Worm (Caenorhabditis elegans) whole organism, mixed stage, embryonic: ENCODE results near the gene srd-44.

Experiments used
- bed-3 ChIP-seq: fragments of 200-800 bp; sonication (Bioruptor generic); optimal IDR thresholded peaks from 3 replicates; lab custom pipeline; 2018; ENCODE audit warnings: mild to moderate bottlenecking, missing genetic modification characterization, moderate library complexity, missing compliant biosample characterization
- ceh-43 ChIP-seq: fragments of 200-800 bp; sonication (Bioruptor generic); optimal IDR thresholded peaks from 2 replicates; lab custom pipeline; 2018; ENCODE audit warnings: mild to moderate bottlenecking, missing genetic modification characterization, moderate library complexity, missing compliant biosample characterization
- elt-1 ChIP-seq: sonication (generic microtip); optimal IDR thresholded peaks from 2 replicates; lab custom pipeline; 2017; ENCODE audit warnings: missing genetic modification characterization, mild to moderate bottlenecking, missing compliant biosample characterization, antibody characterized with exemption, moderate library complexity, borderline replicate concordance; ENCODE audit not compliant: insufficient read depth
- ham-2 ChIP-seq: fragments of 200-800 bp; sonication (Bioruptor generic); optimal IDR thresholded peaks from 2 replicates; lab custom pipeline; 2018; ENCODE audit warnings: mild to moderate bottlenecking, missing genetic modification characterization, missing compliant biosample characterization
- lin-13 ChIP-seq: fragments of 150-350 bp; optimal IDR thresholded peaks from 2 replicates; lab custom pipeline; 2014; ENCODE audit warnings: missing biosample characterization, missing genetic modification characterization
- lsy-2 ChIP-seq: fragments of 150-350 bp; optimal IDR thresholded peaks from 2 replicates; lab custom pipeline; 2014; ENCODE audit warnings: missing biosample characterization, missing genetic modification characterization
- mab-5 ChIP-seq: fragments of 150-350 bp; optimal IDR thresholded peaks from 2 replicates; lab custom pipeline; 2014; ENCODE audit warnings: missing biosample characterization, missing genetic modification characterization
- mep-1 ChIP-seq: fragments of 150-350 bp; optimal IDR thresholded peaks from 2 replicates; lab custom pipeline; 2017; ENCODE audit warnings: missing biosample characterization, missing genetic modification reagents, missing genetic modification characterization, inconsistent platforms
- mls-2 ChIP-seq: sonication (generic microtip); optimal IDR thresholded peaks from 2 replicates; lab custom pipeline; 2016; ENCODE audit warnings: mild to moderate bottlenecking, missing genetic modification characterization, moderate library complexity, missing compliant biosample characterization
- nhr-12 ChIP-seq: fragments of 150-350 bp; optimal IDR thresholded peaks from 2 replicates; lab custom pipeline; 2014; ENCODE audit warnings: missing biosample characterization, missing genetic modification characterization
- nhr-2 ChIP-seq: fragments of 150-350 bp; optimal IDR thresholded peaks from 2 replicates; lab custom pipeline; 2014; ENCODE audit warnings: missing biosample characterization, missing genetic modification characterization
- nhr-76 ChIP-seq: sonication (generic microtip); optimal IDR thresholded peaks from 2 replicates; lab custom pipeline; 2017; ENCODE audit warnings: missing biosample characterization, missing genetic modification characterization
- snpc-4 ChIP-seq: fragments of 150-350 bp; optimal IDR thresholded peaks from 2 replicates; lab custom pipeline; 2014; ENCODE audit warnings: missing biosample characterization, missing genetic modification characterization
- unc-62 ChIP-seq: fragments of 150-350 bp; optimal IDR thresholded peaks from 2 replicates; lab custom pipeline; 2014; ENCODE audit warnings: missing biosample characterization, missing genetic modification reagents, missing genetic modification characterization

- TF ChIP-seq snpc-4 (tag; lab: Kevin White, UChicago): no peak
- no peak for TF ChIP-seq mls-2 (tag; lab: Kevin White, UChicago)
- no peak for TF ChIP-seq lsy-2 (tag; lab: Kevin White, UChicago)
- no peak for TF ChIP-seq nhr-12 (tag; lab: Kevin White, UChicago)
- no peak for TF ChIP-seq ceh-43 (GFP tag; lab: Kevin White, UChicago)
- TF ChIP-seq bed-3: no peak
- no peak for TF ChIP-seq mep-1 (tag; lab: Kevin White, UChicago)
- TF ChIP-seq unc-62: no peak
- no peak for TF ChIP-seq lin-13 (tag; lab: Kevin White, UChicago)
- no peak for TF ChIP-seq elt-1 (tag; lab: Kevin White, UChicago)
- TF ChIP-seq nhr-76: no peak
- TF ChIP-seq ham-2 (GFP tag; lab: Kevin White, UChicago): no peak
- TF ChIP-seq nhr-2 (tag; lab: Kevin White, UChicago): no peak
- no peak for TF ChIP-seq mab-5 (tag; lab: Kevin White, UChicago)
Measured at ce11 chrX:12299834-12300233, 38.4 kb upstream of the srd-44 start, which contains the start of gene W06D11.5.
